Worm (Caenorhabditis elegans): ENCODE measurements around the gene icln-1.

The icln-1 gene

DNA sequence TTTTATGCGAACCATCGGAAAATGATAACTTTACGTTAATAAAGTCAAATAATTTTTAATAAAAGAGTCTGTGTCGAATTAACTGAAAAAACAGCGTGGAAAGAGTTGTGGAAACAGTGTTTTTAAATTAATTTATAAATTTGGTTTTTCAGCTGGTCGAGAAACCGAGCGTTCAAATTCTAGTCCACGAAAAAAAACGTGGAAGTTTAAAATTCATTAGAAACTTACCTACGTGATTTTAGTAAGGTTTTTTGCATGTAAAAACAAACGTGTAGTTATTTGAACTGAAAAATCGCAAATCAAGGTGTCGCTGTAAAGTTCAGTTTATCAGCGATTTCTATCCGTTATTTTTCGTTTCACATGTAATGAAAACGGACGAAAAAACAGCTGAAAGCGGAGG, 17.0 kb downstream of the icln-1 start, which contains the start of gene mans-4:
Gene mans-4, minus strand, starts transcription at position 101 of the 400 bp plus-strand sequence.
- TF ChIP-seq nhr-28 (tag; optimal IDR thresholded peaks at IDR 0.05) (no peak), snpc-4 (tag; optimal IDR thresholded peaks at IDR 0.05) (no peak), drap-1 (GFP tag; optimal IDR thresholded peaks at IDR 0.05) (no peak), lin-32 (GFP tag; optimal IDR thresholded peaks at IDR 0.05) (no peak), nhr-12 (tag; optimal IDR thresholded peaks at IDR 0.05) (no peak), flh-1 (GFP tag; optimal IDR thresholded peaks at IDR 0.05) (no peak), sem-2 (GFP tag; optimal IDR thresholded peaks at IDR 0.05) (no peak)

DNA sequence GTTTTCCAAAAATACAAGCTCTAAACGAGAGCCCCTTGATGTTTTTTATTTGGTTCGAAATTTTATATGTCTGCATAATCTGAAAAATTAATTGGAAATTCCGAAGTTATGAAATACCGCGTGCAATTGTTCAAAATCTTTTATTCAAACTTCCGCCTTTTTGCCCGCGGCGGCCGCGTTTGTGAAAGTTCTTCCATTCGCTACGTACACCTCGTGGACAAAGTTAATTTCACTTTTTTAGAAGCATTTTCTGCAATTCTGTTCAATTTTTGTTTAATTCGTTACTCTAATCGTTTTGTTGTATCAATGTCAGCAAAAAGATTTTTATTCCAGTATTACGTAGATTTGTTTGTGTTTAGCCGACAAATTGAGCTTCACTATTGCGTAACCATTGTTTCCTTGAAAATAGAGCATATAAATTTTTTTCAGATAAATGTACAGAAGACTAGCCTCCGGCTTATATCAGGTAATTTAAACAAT, 21.2 kb downstream of the icln-1 start, which contains the start of gene mppb-1:
Gene mppb-1, plus strand, starts transcription at position 430 of the 480 bp plus-strand sequence.
- TF ChIP-seq nhr-28 (tag; optimal IDR thresholded peaks at IDR 0.05) (no peak), unc-39 (tag; optimal IDR thresholded peaks at IDR 0.05) (no peak), nhr-237 (tag; optimal IDR thresholded peaks at IDR 0.05) (peak; percentile 36), lsy-2 (tag; optimal IDR thresholded peaks at IDR 0.05) (peak; percentile 54), mab-5 (tag; optimal IDR thresholded peaks at IDR 0.05) (no peak), nhr-76 (tag; optimal IDR thresholded peaks at IDR 0.05) (no peak), pha-4 (tag; optimal IDR thresholded peaks at IDR 0.05) (no peak), mep-1 (tag; optimal IDR thresholded peaks at IDR 0.05) (peak; percentile 44), zip-8 (tag; optimal IDR thresholded peaks at IDR 0.05) (peak; percentile 79), drap-1 (GFP tag; optimal IDR thresholded peaks at IDR 0.05) (peak; percentile 10), ceh-43 (GFP tag; optimal IDR thresholded peaks at IDR 0.05) (no peak), elt-1 (tag; optimal IDR thresholded peaks at IDR 0.05; ENCODE audit: borderline replicate concordance, insufficient read depth) (no peak), unc-120 (tag; optimal IDR thresholded peaks at IDR 0.05; ENCODE audit: poor library complexity, severe bottlenecking) (peak; percentile 13), lin-13 (tag; optimal IDR thresholded peaks at IDR 0.05) (no peak), blmp-1 (tag; optimal IDR thresholded peaks at IDR 0.05) (peak; percentile 80), ceh-83 (GFP tag; optimal IDR thresholded peaks at IDR 0.05) (no peak), sptf-1 (tag; optimal IDR thresholded peaks at IDR 0.05) (peak; percentile 30), mls-2 (tag; optimal IDR thresholded peaks at IDR 0.05) (no peak), cnd-1 (tag; optimal IDR thresholded peaks at IDR 0.05) (no peak), unc-62 (GFP tag; optimal IDR thresholded peaks at IDR 0.05) (no peak)

DNA sequence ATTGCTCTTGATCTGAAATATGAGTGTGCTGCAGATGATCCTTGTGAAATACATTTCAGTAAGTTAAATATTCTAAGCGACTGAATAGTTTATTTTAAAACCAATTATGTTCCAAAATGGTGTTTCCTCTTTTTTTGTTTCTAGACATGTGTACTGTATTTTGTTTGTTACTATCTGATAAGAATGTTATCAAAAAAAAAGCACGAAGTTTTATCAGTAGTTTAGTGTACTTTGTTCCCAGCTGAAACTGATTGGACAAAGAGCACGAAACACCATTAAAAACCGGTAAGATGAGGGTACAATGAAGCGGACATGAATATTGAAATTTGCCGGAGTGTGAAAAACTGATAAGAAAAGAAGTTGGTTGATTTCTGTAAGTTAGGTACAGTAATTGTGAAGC, 25.3 kb downstream of the icln-1 start:
- TF ChIP-seq flh-1 (GFP tag; optimal IDR thresholded peaks at IDR 0.05) (no peak), sem-2 (GFP tag; optimal IDR thresholded peaks at IDR 0.05) (no peak), mep-1 (tag; optimal IDR thresholded peaks at IDR 0.05) (no peak), unc-120 (tag; optimal IDR thresholded peaks at IDR 0.05; ENCODE audit: poor library complexity, severe bottlenecking) (no peak), lsy-2 (tag; optimal IDR thresholded peaks at IDR 0.05) (no peak), drap-1 (GFP tag; optimal IDR thresholded peaks at IDR 0.05) (no peak), tbx-8 (GFP tag; optimal IDR thresholded peaks at IDR 0.05) (no peak), nhr-237 (tag; optimal IDR thresholded peaks at IDR 0.05) (no peak)

DNA sequence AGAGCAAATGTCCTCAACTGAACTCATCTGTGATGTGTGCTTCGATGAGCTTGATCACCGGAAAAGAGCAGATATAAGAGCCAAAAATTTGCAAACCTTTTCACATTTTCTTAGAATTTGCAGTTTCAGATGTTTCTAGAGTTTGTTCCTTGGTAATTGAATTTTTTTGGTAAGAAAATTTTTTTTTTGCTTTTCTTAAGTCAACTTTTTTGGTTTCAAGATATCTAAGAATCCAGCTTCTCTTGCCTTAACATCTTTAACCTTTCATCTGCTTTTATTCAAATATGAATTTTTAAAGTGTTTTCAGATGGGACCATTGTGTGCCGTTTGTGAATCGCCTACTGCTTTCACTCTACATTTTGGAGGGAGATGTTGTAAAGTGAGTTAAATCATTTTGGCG, 25.8 kb downstream of the icln-1 start, which contains the start of gene nhr-11:
Gene nhr-11, plus strand, starts transcription at position 301 of the 400 bp plus-strand sequence.
- TF ChIP-seq elt-1 (tag; optimal IDR thresholded peaks at IDR 0.05; ENCODE audit: borderline replicate concordance, insufficient read depth) (no peak), unc-62 (GFP tag; optimal IDR thresholded peaks at IDR 0.05) (no peak), nhr-237 (tag; optimal IDR thresholded peaks at IDR 0.05) (no peak), ham-2 (GFP tag; optimal IDR thresholded peaks at IDR 0.05) (no peak)

DNA sequence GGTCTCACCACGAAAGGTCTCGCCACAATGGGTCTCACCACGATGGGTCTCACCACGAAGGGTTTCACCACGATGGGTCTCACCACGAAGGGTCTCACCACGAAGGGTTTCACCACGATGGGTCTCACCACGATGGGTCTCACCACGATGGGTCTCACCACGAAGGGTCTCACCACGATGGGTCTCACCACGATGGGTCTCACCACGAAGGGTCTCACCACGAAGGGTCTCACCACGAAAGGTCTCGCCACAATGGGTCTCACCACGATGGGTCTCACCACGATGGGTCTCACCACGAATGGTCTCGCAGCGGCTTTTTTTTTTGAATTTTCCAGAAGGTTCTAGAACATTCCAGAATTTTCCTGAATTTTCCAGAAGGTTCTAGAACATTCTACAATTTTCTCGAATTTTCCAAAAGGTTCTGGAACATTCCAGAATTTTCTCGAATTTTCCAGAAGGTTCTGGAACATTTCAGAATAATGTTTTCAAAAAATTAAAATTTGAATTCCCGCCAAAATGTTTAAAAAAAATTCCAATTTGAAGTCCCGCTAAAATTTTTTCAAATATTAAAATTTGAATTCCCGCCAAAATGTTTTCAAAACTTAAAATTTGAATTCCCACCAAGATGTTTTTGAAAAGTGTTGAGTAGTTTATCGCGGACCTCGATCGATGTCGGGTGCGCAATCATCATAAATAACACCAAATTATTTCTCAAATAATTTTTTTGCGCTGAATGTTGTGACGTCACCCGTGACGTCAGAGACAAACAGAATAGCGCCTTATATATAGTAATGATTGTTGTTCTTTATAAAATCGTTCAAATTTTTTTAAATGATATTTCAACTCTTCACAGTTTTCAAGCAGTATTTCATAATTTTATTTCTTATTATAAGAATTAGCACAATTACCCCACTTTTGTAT, 27.9 kb downstream of the icln-1 start:
- TF ChIP-seq zip-8 (tag; optimal IDR thresholded peaks at IDR 0.05), result peak; percentile 58

DNA sequence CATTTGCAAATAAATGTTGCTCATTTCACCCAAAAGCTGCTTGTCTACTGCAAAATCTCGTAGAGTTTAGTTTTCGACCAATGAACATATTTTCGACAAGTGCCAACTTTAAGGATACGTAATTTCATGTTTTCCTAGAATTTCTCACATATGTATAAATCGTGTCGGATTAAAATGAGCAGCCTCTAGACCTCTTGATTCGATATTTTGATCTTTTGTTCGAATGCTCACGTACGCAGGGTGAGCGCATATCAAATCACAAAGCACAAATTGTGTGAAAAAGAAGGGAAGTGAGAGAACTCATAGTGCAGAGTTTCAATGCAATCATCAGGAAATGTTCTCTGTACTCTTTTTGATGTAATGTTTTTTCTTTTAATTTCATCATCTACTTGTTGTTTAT, 31.9 kb downstream of the icln-1 start:
- TF ChIP-seq nhr-12 (tag; optimal IDR thresholded peaks at IDR 0.05) (no peak), elt-3 (tag; optimal IDR thresholded peaks at IDR 0.05) (no peak), mep-1 (tag; optimal IDR thresholded peaks at IDR 0.05) (no peak), unc-39 (tag; optimal IDR thresholded peaks at IDR 0.05) (no peak), ham-2 (GFP tag; optimal IDR thresholded peaks at IDR 0.05) (no peak), elt-1 (tag; optimal IDR thresholded peaks at IDR 0.05; ENCODE audit: borderline replicate concordance, insufficient read depth) (no peak), ztf-11 (tag; optimal IDR thresholded peaks at IDR 0.05) (no peak), drap-1 (GFP tag; optimal IDR thresholded peaks at IDR 0.05) (no peak), snpc-4 (tag; optimal IDR thresholded peaks at IDR 0.05) (no peak), sptf-1 (tag; optimal IDR thresholded peaks at IDR 0.05) (no peak), lin-32 (GFP tag; optimal IDR thresholded peaks at IDR 0.05) (no peak), flh-1 (GFP tag; optimal IDR thresholded peaks at IDR 0.05) (no peak), sem-2 (GFP tag; optimal IDR thresholded peaks at IDR 0.05) (no peak), mab-5 (tag; optimal IDR thresholded peaks at IDR 0.05) (no peak), tbx-8 (GFP tag; optimal IDR thresholded peaks at IDR 0.05) (no peak), cnd-1 (tag; optimal IDR thresholded peaks at IDR 0.05) (no peak), unc-120 (tag; optimal IDR thresholded peaks at IDR 0.05; ENCODE audit: poor library complexity, severe bottlenecking) (no peak), M03D4.4 (tag; optimal IDR thresholded peaks at IDR 0.05) (no peak)
